Worm (Caenorhabditis elegans): ENCODE results near the gene tap-1.
A peak's percentile ranks its signal among the peaks of the same experiment; 100 is the strongest.

tap-1 gene

ce11 chrX:14639941-14640340 lies 50.5 kb downstream of the tap-1 start (continued):
- TF ChIP-seq ZK337.2 (GFP tag; IDR thresholded peaks at IDR 0.05) (no peak), duxl-1 (tag; optimal IDR thresholded peaks at IDR 0.05; ENCODE audit: poor library complexity) (no peak), ceh-28 (tag; optimal IDR thresholded peaks at IDR 0.05) (no peak), egl-27 (tag; optimal IDR thresholded peaks at IDR 0.05) (no peak), ceh-44 (GFP tag; IDR thresholded peaks at IDR 0.05) (no peak), tag-97 (GFP tag; IDR thresholded peaks at IDR 0.05) (no peak), php-3 (GFP tag; IDR thresholded peaks at IDR 0.05) (no peak), skn-1 (tag; optimal IDR thresholded peaks at IDR 0.05) (no peak), Y105C5A.15 (GFP tag; IDR thresholded peaks at IDR 0.05) (no peak), dve-1 (tag; optimal IDR thresholded peaks at IDR 0.05; ENCODE audit: insufficient read depth) (no peak), daf-16 (GFP tag; optimal IDR thresholded peaks at IDR 0.05) (peak in 1 of 2 experiments; percentile 4), daf-16 (tag; optimal IDR thresholded peaks at IDR 0.05) (no peak), fkh-10 (GFP tag; optimal IDR thresholded peaks at IDR 0.05) (peak; percentile 90), dmd-8 (GFP tag; IDR thresholded peaks at IDR 0.05) (no peak), dmd-6 (GFP tag; IDR thresholded peaks at IDR 0.05) (0 out of 2 replicates have a peak, but pooled peaks have one; percentile 8), nhr-25 (tag; optimal IDR thresholded peaks at IDR 0.05; ENCODE audit: borderline replicate concordance, insufficient read depth) (no peak), aha-1 (tag) (no peak), mes-2 (tag; optimal IDR thresholded peaks at IDR 0.05; ENCODE audit: poor library complexity, severe bottlenecking) (no peak), spr-1 (tag; optimal IDR thresholded peaks at IDR 0.05) (no peak), spr-3 (GFP tag; optimal IDR thresholded peaks at IDR 0.05) (no peak), vab-7 (GFP tag; IDR thresholded peaks at IDR 0.05) (no peak), nhr-11 (tag; optimal IDR thresholded peaks at IDR 0.05) (peak; percentile 17), mdt-29 (GFP tag; IDR thresholded peaks at IDR 0.05) (no peak), madf-9 (GFP tag; conservative IDR thresholded peaks at IDR 0.05) (no peak), arid-1 (GFP tag; conservative IDR thresholded peaks at IDR 0.05) (no peak), ces-1 (GFP tag; optimal IDR thresholded peaks at IDR 0.05) (no peak), ztf-11 (tag; optimal IDR thresholded peaks at IDR 0.05) (no peak), ceh-20 (GFP tag; IDR thresholded peaks at IDR 0.05) (no peak), nhr-42 (GFP tag; IDR thresholded peaks at IDR 0.05) (no peak), daf-8 (GFP tag; IDR thresholded peaks at IDR 0.05) (no peak), attf-4 (tag; optimal IDR thresholded peaks at IDR 0.05) (no peak), F37D6.2 (tag; optimal IDR thresholded peaks at IDR 0.05) (peak; percentile 58), R02D3.7 (tag; optimal IDR thresholded peaks at IDR 0.05) (no peak), lin-39 (tag; optimal IDR thresholded peaks at IDR 0.05) (no peak), nhr-41 (GFP tag; IDR thresholded peaks at IDR 0.05) (no peak), dmd-9 (GFP tag; IDR thresholded peaks at IDR 0.05) (no peak), lin-38 (GFP tag; IDR thresholded peaks at IDR 0.05) (no peak), zag-1 (tag; optimal IDR thresholded peaks at IDR 0.05) (no peak), hmg-1.1 (GFP tag; IDR thresholded peaks at IDR 0.05) (peak; percentile 64), mxl-2 (GFP tag; conservative IDR thresholded peaks at IDR 0.05) (no peak), lsy-2 (tag; optimal IDR thresholded peaks at IDR 0.05) (peak in 1 of 2 experiments; percentile 46), lin-15B (tag; optimal IDR thresholded peaks at IDR 0.05) (no peak), T26A8.4 (GFP tag; IDR thresholded peaks at IDR 0.05) (no peak), zfp-3 (GFP tag; conservative IDR thresholded peaks at IDR 0.05) (no peak), Y48G9A.11 (GFP tag; IDR thresholded peaks at IDR 0.05) (no peak), Y75B8A.6 (GFP tag; IDR thresholded peaks at IDR 0.05) (no peak), lim-7 (GFP tag; IDR thresholded peaks at IDR 0.05) (no peak), Y5F2A.4 (GFP tag; optimal IDR thresholded peaks at IDR 0.05) (no peak), mep-1 (tag; optimal IDR thresholded peaks at IDR 0.05) (peak; percentile 71), mdl-1 (tag; optimal IDR thresholded peaks at IDR 0.05) (no peak), D1046.2 (GFP tag; IDR thresholded peaks at IDR 0.05) (no peak), ZK546.5 (tag; optimal IDR thresholded peaks at IDR 0.05) (no peak)

Measured in whole organism, L4 larva.